Worm (Caenorhabditis elegans) whole organism, L2 larva: Measurements from ENCODE around the gene F41B5.12.

ENCODE experiments used
- C34F6.9 ChIP-seq: fragments of 150-350 bp; optimal IDR thresholded peaks from 2 replicates; lab custom pipeline; 2014; ENCODE audit warnings: missing biosample characterization, missing genetic modification characterization
- F13H6.1 ChIP-seq: sonication (generic microtip); optimal IDR thresholded peaks from 2 replicates; lab custom pipeline; 2016; ENCODE audit warnings: missing genetic modification characterization, missing compliant biosample characterization
- ama-1 ChIP-seq: fragments of 150-350 bp; optimal IDR thresholded peaks from 2 replicates; lab custom pipeline; 2018; ENCODE audit warnings: inconsistent platforms
- ceh-16 ChIP-seq: fragments of 150-350 bp; optimal IDR thresholded peaks from 2 replicates; lab custom pipeline; 2014; ENCODE audit warnings: missing biosample characterization, missing genetic modification characterization
- ceh-82 ChIP-seq: fragments of 150-350 bp; optimal IDR thresholded peaks from 2 replicates; lab custom pipeline; 2014; ENCODE audit warnings: missing biosample characterization, missing genetic modification characterization
- crh-2 ChIP-seq: sonication (generic microtip); optimal IDR thresholded peaks from 2 replicates; lab custom pipeline; 2017; ENCODE audit warnings: missing biosample characterization, missing genetic modification characterization
- elt-1 ChIP-seq: fragments of 150-350 bp; optimal IDR thresholded peaks from 2 replicates; lab custom pipeline; 2014; ENCODE audit warnings: missing biosample characterization, missing genetic modification characterization
- elt-3 ChIP-seq: sonication (generic microtip); optimal IDR thresholded peaks from 2 replicates; lab custom pipeline; 2017; ENCODE audit warnings: missing biosample characterization, missing genetic modification characterization
- fos-1 ChIP-seq: fragments of 150-350 bp; optimal IDR thresholded peaks from 2 replicates; lab custom pipeline; 2014; ENCODE audit warnings: missing biosample characterization, missing genetic modification characterization
- gmeb-1 ChIP-seq: fragments of 150-350 bp; optimal IDR thresholded peaks from 2 replicates; lab custom pipeline; 2014; ENCODE audit warnings: missing biosample characterization, missing genetic modification characterization
- lin-11 ChIP-seq: fragments of 150-350 bp; sonication (generic microtip); optimal IDR thresholded peaks from 2 replicates; lab custom pipeline; 2014; ENCODE audit warnings: missing biosample characterization, missing genetic modification characterization, inconsistent platforms, mixed read lengths
- lin-13 ChIP-seq: fragments of 150-350 bp; optimal IDR thresholded peaks from 2 replicates; lab custom pipeline; 2014; ENCODE audit warnings: missing biosample characterization, missing genetic modification reagents, missing genetic modification characterization
- lin-39 ChIP-seq: fragments of 150-350 bp; optimal IDR thresholded peaks from 2 replicates; lab custom pipeline; 2014; ENCODE audit warnings: missing biosample characterization, missing genetic modification reagents, missing genetic modification characterization
- lsy-2 ChIP-seq, 2 experiments: fragments of 150-350 bp in 1 of 2; sonication (generic microtip) in 1 of 2; optimal IDR thresholded peaks; 2 replicates each; lab custom pipeline; 2014 to 2017; ENCODE audit warnings: missing biosample characterization in 2 of 2, missing genetic modification characterization in 2 of 2
- mab-5 ChIP-seq: fragments of 150-350 bp; optimal IDR thresholded peaks from 2 replicates; lab custom pipeline; 2014; ENCODE audit warnings: missing biosample characterization, missing genetic modification characterization
- mdl-1 ChIP-seq, 2 experiments: fragments of 150-350 bp in 1 of 2; sonication (generic microtip) in 1 of 2; optimal IDR thresholded peaks; 2 replicates each; lab custom pipeline; 2017; ENCODE audit warnings: missing biosample characterization in 2 of 2, missing genetic modification characterization in 2 of 2
- nhr-10 ChIP-seq: sonication (generic microtip); optimal IDR thresholded peaks from 2 replicates; lab custom pipeline; 2017; ENCODE audit warnings: missing biosample characterization, missing genetic modification characterization
- nhr-11 ChIP-seq: fragments of 150-350 bp; optimal IDR thresholded peaks from 2 replicates; lab custom pipeline; 2014; ENCODE audit warnings: missing biosample characterization, missing genetic modification characterization
- nhr-12 ChIP-seq: fragments of 150-350 bp; optimal IDR thresholded peaks from 2 replicates; lab custom pipeline; 2014; ENCODE audit warnings: missing biosample characterization, missing genetic modification characterization
- nhr-129 ChIP-seq: fragments of 150-350 bp; optimal IDR thresholded peaks from 2 replicates; lab custom pipeline; 2014; ENCODE audit warnings: missing biosample characterization, missing genetic modification characterization
- nhr-21 ChIP-seq: fragments of 150-350 bp; optimal IDR thresholded peaks from 2 replicates; lab custom pipeline; 2014; ENCODE audit warnings: missing biosample characterization, missing genetic modification characterization
- nhr-237 ChIP-seq: fragments of 150-350 bp; optimal IDR thresholded peaks from 2 replicates; lab custom pipeline; 2014; ENCODE audit warnings: missing biosample characterization, missing genetic modification characterization
- nhr-25 ChIP-seq: fragments of 150-350 bp; sonication (generic microtip); optimal IDR thresholded peaks from 3 replicates; lab custom pipeline; 2014; ENCODE audit warnings: missing biosample characterization, missing genetic modification characterization
- nhr-77 ChIP-seq: fragments of 150-350 bp; optimal IDR thresholded peaks from 2 replicates; lab custom pipeline; 2014; ENCODE audit warnings: missing biosample characterization, missing genetic modification characterization
- peb-1 ChIP-seq: fragments of 150-350 bp; optimal IDR thresholded peaks from 2 replicates; lab custom pipeline; 2014; ENCODE audit warnings: missing biosample characterization, missing genetic modification characterization
- sem-4 ChIP-seq: fragments of 150-350 bp; optimal IDR thresholded peaks from 2 replicates; lab custom pipeline; 2014; ENCODE audit warnings: missing biosample characterization, missing genetic modification reagents, missing genetic modification characterization
- sma-3 ChIP-seq: sonication (generic microtip); optimal IDR thresholded peaks from 2 replicates; lab custom pipeline; 2016; ENCODE audit warnings: missing genetic modification reagents, missing genetic modification characterization, missing compliant biosample characterization
- sma-9 ChIP-seq, 2 experiments: fragments of 150-350 bp in 1 of 2; sonication (generic microtip) in 1 of 2; optimal IDR thresholded peaks; 2 replicates each; lab custom pipeline; 2014 to 2016; ENCODE audit warnings: missing genetic modification characterization in 2 of 2, mild to moderate bottlenecking in 1 of 2, missing biosample characterization in 1 of 2, missing compliant biosample characterization in 1 of 2, missing genetic modification reagents in 1 of 2, moderate library complexity in 1 of 2
- snpc-4 ChIP-seq: fragments of 150-350 bp; optimal IDR thresholded peaks from 2 replicates; lab custom pipeline; 2014; ENCODE audit warnings: missing biosample characterization, missing genetic modification characterization
- unc-55 ChIP-seq: fragments of 150-350 bp; sonication (generic microtip); optimal IDR thresholded peaks from 3 replicates; lab custom pipeline; 2014; ENCODE audit warnings: missing biosample characterization, missing genetic modification reagents, missing genetic modification characterization
- zag-1 ChIP-seq: fragments of 150-350 bp; optimal IDR thresholded peaks from 2 replicates; lab custom pipeline; 2014; ENCODE audit warnings: missing biosample characterization, missing genetic modification characterization
- ztf-1 ChIP-seq: fragments of 200-800 bp; sonication (Bioruptor generic); conservative IDR thresholded peaks from 2 replicates; pipeline ENCODE4 v1.3.6; 2022; ENCODE audit warnings: missing genetic modification characterization, missing compliant biosample characterization
- ztf-11 ChIP-seq: sonication (generic microtip); optimal IDR thresholded peaks from 2 replicates; lab custom pipeline; 2017; ENCODE audit warnings: missing biosample characterization, missing genetic modification characterization
- ztf-4 ChIP-seq: fragments of 150-350 bp; optimal IDR thresholded peaks from 2 replicates; lab custom pipeline; 2014; ENCODE audit warnings: missing biosample characterization, missing genetic modification characterization

F41B5.12 gene

ce11 chrV:2230912-2231311, 29.8 kb upstream of the F41B5.12 start, which contains the start of gene nhr-134:
TSS of gene nhr-134 (plus strand) at chrV:2231223.
- TF ChIP-seq F13H6.1 = no peak
- peak; percentile 38 for TF ChIP-seq crh-2 (tag; lab: Kevin White, UChicago)
- TF ChIP-seq C34F6.9 (tag; lab: Kevin White, UChicago) = peak; percentile 34
- TF ChIP-seq nhr-77 (tag; lab: Kevin White, UChicago) = no peak
- no peak for TF ChIP-seq ztf-1 (GFP tag; lab: Robert Waterston, UW)
- TF ChIP-seq fos-1 (tag; lab: Kevin White, UChicago) = peak; percentile 4

- no peak for TF ChIP-seq ama-1 (lab: Kevin White, UChicago)
- TF ChIP-seq snpc-4 (tag; lab: Kevin White, UChicago) = no peak
- TF ChIP-seq gmeb-1 (tag; lab: Kevin White, UChicago) = no peak
- TF ChIP-seq ceh-16 (tag; lab: Kevin White, UChicago) = no peak
- no peak for TF ChIP-seq unc-55 (GFP tag; lab: Kevin White, UChicago)
- no peak for TF ChIP-seq lin-13 (GFP tag; lab: Kevin White, UChicago)
- TF ChIP-seq fos-1 (tag; lab: Kevin White, UChicago) = no peak
- TF ChIP-seq ztf-1 (GFP tag; lab: Robert Waterston, UW) = no peak
- no peak for TF ChIP-seq peb-1 (tag; lab: Kevin White, UChicago)
- no peak for TF ChIP-seq sma-9 (GFP tag; optimal IDR thresholded peaks at IDR 0.05; lab: Kevin White, UChicago)
- TF ChIP-seq sma-9 (tag; optimal IDR thresholded peaks at IDR 0.05; lab: Kevin White, UChicago) = no peak
- no peak for TF ChIP-seq mdl-1 (tag; optimal IDR thresholded peaks at IDR 0.05; lab: Kevin White, UChicago)
- no peak for TF ChIP-seq nhr-77 (tag; lab: Kevin White, UChicago)
- TF ChIP-seq nhr-129 (tag; lab: Kevin White, UChicago) = no peak
- no peak for TF ChIP-seq sma-3 (GFP tag; lab: Kevin White, UChicago)
- TF ChIP-seq lin-39 (tag; lab: Kevin White, UChicago) = no peak
- TF ChIP-seq nhr-21 = no peak
- no peak for TF ChIP-seq lsy-2 (tag; optimal IDR thresholded peaks at IDR 0.05; lab: Kevin White, UChicago)
- TF ChIP-seq nhr-25 (tag; lab: Kevin White, UChicago) = no peak
- TF ChIP-seq ztf-4 (tag; lab: Kevin White, UChicago) = no peak
- no peak for TF ChIP-seq nhr-237 (tag; lab: Kevin White, UChicago)
- TF ChIP-seq, all 48 proteins: peak for 0
Measured at ce11 chrV:2233177-2233576, 27.6 kb upstream of the F41B5.12 start, which contains the start of gene nhr-96. TSS of gene nhr-96 (plus strand) at chrV:2233477.

ce11 chrV:2235848-2236247, 24.9 kb upstream of the F41B5.12 start, which contains the start of gene cyp-33C4:
TSS of gene cyp-33C4 (plus strand) at chrV:2236140.
- no peak for TF ChIP-seq crh-2 (tag; lab: Kevin White, UChicago)
- TF ChIP-seq nhr-10 (tag; lab: Kevin White, UChicago) = no peak
- TF ChIP-seq nhr-12 (tag; lab: Kevin White, UChicago) = no peak
- TF ChIP-seq elt-3 (tag; lab: Kevin White, UChicago) = no peak
- no peak for TF ChIP-seq nhr-25 (tag; lab: Kevin White, UChicago)
- peak; percentile 34 for TF ChIP-seq unc-55 (GFP tag; lab: Kevin White, UChicago)
- no peak for TF ChIP-seq lin-11
- TF ChIP-seq fos-1 (tag; lab: Kevin White, UChicago) = peak; percentile 31
- TF ChIP-seq lin-13 (GFP tag; lab: Kevin White, UChicago) = no peak
- no peak for TF ChIP-seq mab-5
- peak; percentile 3 for TF ChIP-seq gmeb-1 (tag; lab: Kevin White, UChicago)
- TF ChIP-seq C34F6.9 (tag; lab: Kevin White, UChicago) = peak; percentile 28
- peak; percentile 7 for TF ChIP-seq nhr-129 (tag; lab: Kevin White, UChicago)
- TF ChIP-seq nhr-237 (tag; lab: Kevin White, UChicago) = no peak
- TF ChIP-seq ztf-11 = no peak
- no peak for TF ChIP-seq zag-1 (tag; lab: Kevin White, UChicago)
- TF ChIP-seq ceh-16 (tag; lab: Kevin White, UChicago) = no peak
- peak; percentile 32 for TF ChIP-seq sma-9 (GFP tag; optimal IDR thresholded peaks at IDR 0.05; lab: Kevin White, UChicago)
- no peak for TF ChIP-seq sma-9 (tag; optimal IDR thresholded peaks at IDR 0.05; lab: Kevin White, UChicago)
- no peak for TF ChIP-seq ceh-82 (tag; lab: Kevin White, UChicago)
- no peak for TF ChIP-seq elt-1 (tag; lab: Kevin White, UChicago)
- no peak for TF ChIP-seq nhr-11
- no peak for TF ChIP-seq lsy-2 (tag; optimal IDR thresholded peaks at IDR 0.05; lab: Kevin White, UChicago)

ce11 chrV:2238012-2238411, 22.7 kb upstream of the F41B5.12 start:
- TF ChIP-seq snpc-4 (tag; lab: Kevin White, UChicago) = no peak
- no peak for TF ChIP-seq elt-1 (tag; lab: Kevin White, UChicago)
- TF ChIP-seq gmeb-1 (tag; lab: Kevin White, UChicago) = peak; percentile 16
- no peak for TF ChIP-seq lsy-2 (tag; optimal IDR thresholded peaks at IDR 0.05; lab: Kevin White, UChicago)
- no peak for TF ChIP-seq sem-4 (tag; lab: Kevin White, UChicago)
- TF ChIP-seq, all 48 proteins: peak for 1
